Fruit fly (Drosophila melanogaster): ENCODE data around the gene Ibf2.

Ibf2 gene

dm6 chr3R:9215551-9215950 is 42.8 kb downstream of the Ibf2 start (continued):
- TF ChIP-seq CG2199 (GFP tag; IDR thresholded peaks at IDR 0.05), result no peak
- TF ChIP-seq BtbVII (GFP tag; optimal IDR thresholded peaks at IDR 0.05), result no peak
- peak; percentile 36 for TF ChIP-seq CG7745 (tag; optimal IDR thresholded peaks at IDR 0.05)
- peak; percentile 0 for TF ChIP-seq twi (tag; optimal IDR thresholded peaks at IDR 0.05)
- no peak for TF ChIP-seq MESR4 (GFP tag; optimal IDR thresholded peaks at IDR 0.05)
- no peak for TF ChIP-seq CG7372 (GFP tag; IDR thresholded peaks at IDR 0.05)
- TF ChIP-seq BEAF-32 (GFP tag; optimal IDR thresholded peaks at IDR 0.05), result no peak
- TF ChIP-seq sima (GFP tag; optimal IDR thresholded peaks at IDR 0.05), result no peak
- no peak for TF ChIP-seq CG1792 (GFP tag; optimal IDR thresholded peaks at IDR 0.05)
- no peak for TF ChIP-seq hkb (optimal IDR thresholded peaks at IDR 0.05)
- TF ChIP-seq hkb (GFP tag; IDR thresholded peaks at IDR 0.05), result no peak
- no peak for TF ChIP-seq CG1024 (GFP tag; IDR thresholded peaks at IDR 0.05)
- no peak for TF ChIP-seq NK7.1 (GFP tag; optimal IDR thresholded peaks at IDR 0.05)
- TF ChIP-seq ftz-f1 (GFP tag; optimal IDR thresholded peaks at IDR 0.05), result no peak
- TF ChIP-seq Opbp (GFP tag; IDR thresholded peaks at IDR 0.05; ENCODE audit: partially characterized antibody), result no peak
- TF ChIP-seq Scr (GFP tag; IDR thresholded peaks at IDR 0.05; ENCODE audit: partially characterized antibody), result no peak
- peak; percentile 18 for TF ChIP-seq CG1603 (tag; optimal IDR thresholded peaks at IDR 0.05)
- TF ChIP-seq Stat92E (GFP tag; optimal IDR thresholded peaks at IDR 0.05), result no peak
- no peak for TF ChIP-seq Ets65A (GFP tag)
- no peak for TF ChIP-seq CG11695 (GFP tag; IDR thresholded peaks at IDR 0.05)
- TF ChIP-seq tll (GFP tag; optimal IDR thresholded peaks at IDR 0.05), result no peak
- TF ChIP-seq klu (GFP tag; IDR thresholded peaks at IDR 0.05), result no peak
- TF ChIP-seq sug (tag; optimal IDR thresholded peaks at IDR 0.05), result no peak
- no peak for TF ChIP-seq CG15073 (GFP tag; optimal IDR thresholded peaks at IDR 0.05)
- no peak for TF ChIP-seq Six4 (GFP tag; optimal IDR thresholded peaks at IDR 0.05)
- TF ChIP-seq Doc3 (GFP tag; IDR thresholded peaks at IDR 0.05; ENCODE audit: partially characterized antibody), result no peak
- no peak for TF ChIP-seq slbo (GFP tag; IDR thresholded peaks at IDR 0.05)
- peak in 1 of 2 experiments; percentile 89 for TF ChIP-seq Hr78 (GFP tag; optimal IDR thresholded peaks at IDR 0.05)
- no peak for TF ChIP-seq CG16813 (GFP tag; IDR thresholded peaks at IDR 0.05; ENCODE audit: partially characterized antibody)
- TF ChIP-seq E2f1 (GFP tag; IDR thresholded peaks at IDR 0.05), result no peak
- no peak for TF ChIP-seq CG12744 (GFP tag; optimal IDR thresholded peaks at IDR 0.05)
- TF ChIP-seq otp (GFP tag; IDR thresholded peaks at IDR 0.05), result no peak
- TF ChIP-seq toy (GFP tag; IDR thresholded peaks at IDR 0.05), result no peak
- TF ChIP-seq ERR (GFP tag; optimal IDR thresholded peaks at IDR 0.05), result no peak
- peak; percentile 20 for TF ChIP-seq CG18262 (tag; optimal IDR thresholded peaks at IDR 0.05)
- TF ChIP-seq H2.0 (GFP tag; IDR thresholded peaks at IDR 0.05), result no peak
- no peak for TF ChIP-seq CG4360 (GFP tag; IDR thresholded peaks at IDR 0.05)
- TF ChIP-seq Sry-δ (GFP tag; optimal IDR thresholded peaks at IDR 0.05), result no peak
- TF ChIP-seq oc (tag; optimal IDR thresholded peaks at IDR 0.05), result peak; percentile 46
- TF ChIP-seq CG4707 (GFP tag; optimal IDR thresholded peaks at IDR 0.05), result peak; percentile 18
- no peak for TF ChIP-seq Hr39 (optimal IDR thresholded peaks at IDR 0.05)
- TF ChIP-seq crc (GFP tag; optimal IDR thresholded peaks at IDR 0.05), result no peak
- TF ChIP-seq dmrt11E (tag; optimal IDR thresholded peaks at IDR 0.05), result peak; percentile 32
- no peak for TF ChIP-seq CG6175 (GFP tag; IDR thresholded peaks at IDR 0.05)
- TF ChIP-seq kay (GFP tag; optimal IDR thresholded peaks at IDR 0.05), result no peak
- TF ChIP-seq CG3726 (GFP tag; IDR thresholded peaks at IDR 0.05), result no peak
- no peak for TF ChIP-seq Hr3 (GFP tag; optimal IDR thresholded peaks at IDR 0.05)
- no peak for TF ChIP-seq ase (GFP tag; IDR thresholded peaks at IDR 0.05)
- TF ChIP-seq dm (GFP tag; optimal IDR thresholded peaks at IDR 0.05), result no peak
- TF ChIP-seq CG17385 (GFP tag; optimal IDR thresholded peaks at IDR 0.05), result peak; percentile 37
- no peak for TF ChIP-seq ken (GFP tag; IDR thresholded peaks at IDR 0.05)
- TF ChIP-seq chm (GFP tag; IDR thresholded peaks at IDR 0.05), result no peak
- no peak for TF ChIP-seq bcd (GFP tag; optimal IDR thresholded peaks at IDR 0.05)

Data from whole organism, embryonic.